Fruit fly (Drosophila melanogaster): ENCODE results near the gene CG42249.

CG42249 gene

DNA sequence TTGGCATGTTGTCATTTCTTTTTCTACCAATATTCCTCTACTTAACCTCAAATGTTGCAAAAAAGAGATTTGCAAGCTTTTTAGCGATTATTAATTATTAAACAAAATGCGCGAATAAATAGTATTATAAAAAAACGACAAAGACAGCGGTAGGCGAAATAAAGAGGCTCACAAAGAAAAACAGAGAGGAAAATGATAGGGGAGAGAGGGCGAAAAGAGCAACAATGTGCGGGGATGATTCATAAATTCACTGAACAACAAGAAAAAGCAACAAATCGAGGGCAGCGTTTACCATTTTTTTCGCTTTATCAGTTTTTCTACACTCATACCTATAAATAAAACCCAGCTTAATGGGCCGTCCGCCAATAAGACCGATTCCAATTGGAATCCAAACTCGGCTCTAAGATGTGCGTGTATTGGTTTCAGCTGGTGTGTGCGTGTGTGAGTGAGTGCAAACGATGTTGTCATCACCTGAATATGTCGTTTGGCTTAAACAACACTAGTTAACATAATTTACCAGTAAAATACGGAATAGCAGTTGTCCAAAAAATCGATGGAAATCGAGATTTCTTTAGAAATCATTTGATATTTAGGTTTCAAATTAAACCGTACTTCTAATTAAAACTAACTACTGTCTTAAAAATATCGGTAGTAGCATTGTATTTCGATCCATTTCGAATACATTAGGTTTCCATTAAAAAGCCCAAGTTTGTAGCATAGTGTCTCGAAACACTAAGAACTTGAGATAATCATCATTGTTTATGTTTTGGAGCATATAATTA is 59.9 kb downstream of the CG42249 start:
- no peak for TF ChIP-seq Ets98B (GFP tag; IDR thresholded peaks at IDR 0.05)
- TF ChIP-seq D1 (tag; optimal IDR thresholded peaks at IDR 0.05): no peak
- peak; percentile 4 for TF ChIP-seq CG15710 (tag; optimal IDR thresholded peaks at IDR 0.05)
- TF ChIP-seq Pif1A (GFP tag; optimal IDR thresholded peaks at IDR 0.05): peak; percentile 13
- TF ChIP-seq CG9948 (tag; optimal IDR thresholded peaks at IDR 0.05): peak; percentile 17
- peak; percentile 37 for TF ChIP-seq CG8159 (tag; optimal IDR thresholded peaks at IDR 0.05)
- TF ChIP-seq CG34367 (tag; optimal IDR thresholded peaks at IDR 0.05): peak; percentile 6

All from whole organism, pupa.